Fruit fly (Drosophila melanogaster) whole organism, adult: ENCODE measurements around the gene Eh.

ENCODE experiments used
- CG12768 ChIP-seq: fragments of 200-800 bp; sonication (Bioruptor generic); optimal IDR thresholded peaks from 2 replicates; lab custom pipeline; 2017; ENCODE audit warnings: missing biosample characterization, missing genetic modification characterization, mild to moderate bottlenecking, moderate library complexity, missing genetic modification reagents
- CG33017 ChIP-seq: fragments of 200-800 bp; sonication (Bioruptor generic); optimal IDR thresholded peaks from 2 replicates; lab custom pipeline; 2018; ENCODE audit warnings: missing biosample characterization, mild to moderate bottlenecking, missing genetic modification characterization, moderate library complexity
- CG5204 ChIP-seq: fragments of 200-800 bp; sonication (Bioruptor generic); optimal IDR thresholded peaks from 2 replicates; lab custom pipeline; 2016; ENCODE audit warnings: missing biosample characterization, missing genetic modification characterization
- CG7101 ChIP-seq: fragments of 200-800 bp; sonication (Bioruptor generic); optimal IDR thresholded peaks from 2 replicates; lab custom pipeline; 2018; ENCODE audit warnings: missing biosample characterization, mild to moderate bottlenecking, missing genetic modification characterization, moderate library complexity
- Hr96 ChIP-seq: fragments of 200-800 bp; sonication (Bioruptor generic); optimal IDR thresholded peaks from 2 replicates; lab custom pipeline; 2016; ENCODE audit warnings: missing biosample characterization, missing genetic modification characterization
- Mnt ChIP-seq: fragments of 200-800 bp; sonication (Bioruptor generic); optimal IDR thresholded peaks from 2 replicates; lab custom pipeline; 2016; ENCODE audit warnings: missing biosample characterization, mild to moderate bottlenecking, missing genetic modification characterization
- cic ChIP-seq: fragments of 200-800 bp; sonication (Bioruptor generic); optimal IDR thresholded peaks from 2 replicates; lab custom pipeline; 2017; ENCODE audit warnings: missing biosample characterization, mild to moderate bottlenecking, missing genetic modification characterization, moderate library complexity
- cnc ChIP-seq, 2 experiments: fragments of >200 bp; optimal IDR thresholded peaks; 2 replicates each; lab custom pipeline; 2017
- kay ChIP-seq: fragments of 200-800 bp; sonication (Bioruptor generic); peaks from one replicate; lab custom pipeline; 2016; ENCODE audit warnings: missing biosample characterization, missing genetic modification characterization, borderline replicate concordance
- toe ChIP-seq: fragments of 200-800 bp; sonication (Bioruptor generic); optimal IDR thresholded peaks from 2 replicates; lab custom pipeline; 2016; ENCODE audit warnings: missing biosample characterization, missing genetic modification characterization

- TF ChIP-seq kay (GFP tag; lab: Kevin White, UChicago) (no peak), Mnt (GFP tag; lab: Kevin White, UChicago) (peak; percentile 36), CG33017 (no peak), CG5204 (GFP tag; lab: Kevin White, UChicago) (peak; percentile 33), cic (no peak), CG12768 (GFP tag; lab: Kevin White, UChicago) (no peak), CG7101 (tag; lab: Kevin White, UChicago) (no peak), toe (GFP tag; lab: Kevin White, UChicago) (peak; percentile 35), Hr96 (peak; percentile 74), cnc (optimal IDR thresholded peaks at IDR 0.05; lab: Kevin White, UChicago) (no peak)
These were observed 46.2 kb downstream of the Eh start, which contains the start of gene Sur-8 for dm6 chr3R:17402434-17402833.
